Worm (Caenorhabditis elegans): Measurements from ENCODE around the gene T23B5.3.
"Not testable (repeated sequence)": the region's sequence is repeated elsewhere in the genome, so short reads cannot be mapped to it uniquely, and the experiment has no call there.

T23B5.3 gene

DNA sequence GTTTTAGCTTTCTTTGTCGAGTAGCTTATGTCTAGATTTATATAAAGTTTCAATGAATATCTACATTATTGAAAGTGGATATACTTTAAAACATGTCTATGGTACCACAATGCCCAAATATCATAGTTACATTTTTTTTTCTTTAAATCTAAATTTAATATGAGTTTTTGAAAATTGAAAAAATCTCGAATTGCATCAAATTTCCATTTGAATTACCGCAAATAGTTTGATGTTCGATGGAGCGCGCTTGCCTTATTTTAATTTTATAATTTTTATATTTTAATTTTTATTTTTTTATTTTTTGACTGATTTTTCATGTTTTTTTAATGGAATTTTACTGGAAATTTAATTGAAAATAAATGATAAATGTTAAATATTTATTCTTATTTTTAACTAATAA, 13.8 kb upstream of the T23B5.3 start, which contains the start of gene T23B5.4:
Gene T23B5.4 (plus strand): TSS at position 301 of the 400 bp plus-strand sequence.
- TF ChIP-seq pag-3 (tag; optimal IDR thresholded peaks at IDR 0.05; ENCODE audit: borderline replicate concordance, insufficient read depth) (no peak), sox-4 (tag; optimal IDR thresholded peaks at IDR 0.05) (no peak), ces-1 (GFP tag; optimal IDR thresholded peaks at IDR 0.05) (no peak), lin-39 (tag; optimal IDR thresholded peaks at IDR 0.05) (no peak), ceh-82 (tag; optimal IDR thresholded peaks at IDR 0.05) (no peak), xbp-1 (tag; optimal IDR thresholded peaks at IDR 0.05) (no peak), nhr-20 (tag; optimal IDR thresholded peaks at IDR 0.05) (no peak), mep-1 (tag; optimal IDR thresholded peaks at IDR 0.05) (no peak), unc-30 (tag; optimal IDR thresholded peaks at IDR 0.05) (no peak), elt-2 (tag; optimal IDR thresholded peaks at IDR 0.05) (no peak), efl-1 (optimal IDR thresholded peaks at IDR 0.05) (no peak), efl-1 (GFP tag; optimal IDR thresholded peaks at IDR 0.05 in 1 of 2) (no peak), fkh-4 (tag; optimal IDR thresholded peaks at IDR 0.05; ENCODE audit: borderline replicate concordance) (no peak), lin-15B (tag; optimal IDR thresholded peaks at IDR 0.05) (no peak), nhr-47 (tag; optimal IDR thresholded peaks at IDR 0.05) (no peak), nhr-84 (tag; optimal IDR thresholded peaks at IDR 0.05) (no peak), snu-23 (GFP tag; optimal IDR thresholded peaks at IDR 0.05) (no peak), ceh-8 (GFP tag; optimal IDR thresholded peaks at IDR 0.05) (no peak), nhr-11 (tag; optimal IDR thresholded peaks at IDR 0.05) (no peak), blmp-1 (tag; optimal IDR thresholded peaks at IDR 0.05) (no peak), efl-3 (GFP tag; optimal IDR thresholded peaks at IDR 0.05) (no peak)

DNA sequence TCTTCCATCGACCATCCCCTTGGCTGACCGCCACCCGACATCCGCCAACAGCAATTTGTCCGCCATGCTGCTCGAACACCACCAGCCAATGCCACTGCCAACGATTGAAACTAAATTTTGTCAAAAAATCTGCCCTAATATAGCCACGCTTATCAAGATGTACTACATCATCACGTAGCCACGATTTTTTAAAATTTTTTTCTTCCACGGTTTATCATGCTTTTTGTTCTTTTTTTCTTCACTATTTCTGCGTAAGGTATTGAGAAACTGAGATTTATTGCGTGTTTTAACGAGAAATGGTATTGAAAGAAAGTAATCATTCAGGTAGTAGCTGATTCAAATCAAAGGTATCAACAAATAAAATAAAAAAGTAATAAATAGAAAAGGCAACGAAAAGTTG, 11.3 kb upstream of the T23B5.3 start, which contains the start of gene T23B5.6:
Gene T23B5.6 (minus strand): TSS at position 101 of the 400 bp plus-strand sequence.
- TF ChIP-seq sox-4 (tag; optimal IDR thresholded peaks at IDR 0.05); nhr-19 (GFP tag; conservative IDR thresholded peaks at IDR 0.05); swsn-7 (tag; optimal IDR thresholded peaks at IDR 0.05): not testable (repeated sequence)

DNA sequence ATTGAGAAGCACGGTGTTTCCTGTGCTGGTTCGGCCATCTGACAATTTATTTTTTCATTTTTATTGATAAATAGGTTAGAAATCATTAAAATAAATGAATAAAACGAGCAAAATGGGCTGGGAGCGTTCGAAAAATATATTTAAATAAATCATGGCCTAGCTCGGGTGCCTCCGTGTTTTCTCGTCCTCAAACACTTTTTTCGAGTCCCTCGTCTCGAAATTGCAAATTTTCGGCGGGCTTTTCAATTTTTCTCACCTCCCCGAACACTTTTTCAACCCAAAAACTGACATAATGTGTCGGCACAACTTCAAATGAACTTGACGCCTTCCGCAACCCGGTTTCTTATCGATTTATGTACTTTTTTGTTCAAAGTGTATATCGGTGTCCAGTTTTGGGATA, 4.1 kb upstream of the T23B5.3 start, which contains the start of gene prmt-9:
Gene prmt-9 (minus strand): TSS at position 38 of the 400 bp plus-strand sequence.
- TF ChIP-seq lin-15B (tag; optimal IDR thresholded peaks at IDR 0.05): peak; percentile 6
- TF ChIP-seq unc-30 (tag; optimal IDR thresholded peaks at IDR 0.05): no peak
- TF ChIP-seq nhr-237 (tag; optimal IDR thresholded peaks at IDR 0.05): no peak
- TF ChIP-seq ces-1 (GFP tag; optimal IDR thresholded peaks at IDR 0.05): no peak
- TF ChIP-seq hpl-2 (GFP tag; optimal IDR thresholded peaks at IDR 0.05): no peak
- TF ChIP-seq ceh-8 (GFP tag; optimal IDR thresholded peaks at IDR 0.05): no peak
- TF ChIP-seq lin-35 (GFP tag; optimal IDR thresholded peaks at IDR 0.05): peak; percentile 66 to 76
- no peak for TF ChIP-seq fkh-4 (tag; optimal IDR thresholded peaks at IDR 0.05; ENCODE audit: borderline replicate concordance)
- no peak for TF ChIP-seq snpc-4 (tag; optimal IDR thresholded peaks at IDR 0.05)
- peak in 1 of 2 experiments; percentile 61 for TF ChIP-seq efl-1 (optimal IDR thresholded peaks at IDR 0.05)
- peak; percentile 75 to 94 for TF ChIP-seq efl-1 (GFP tag; optimal IDR thresholded peaks at IDR 0.05 in 1 of 2)
- TF ChIP-seq fkh-8 (tag; optimal IDR thresholded peaks at IDR 0.05): no peak
- no peak for TF ChIP-seq tbx-2 (tag; optimal IDR thresholded peaks at IDR 0.05)
- TF ChIP-seq dpl-1 (GFP tag; optimal IDR thresholded peaks at IDR 0.05): peak; percentile 20 to 77 (median 66)
- no peak for TF ChIP-seq jun-1 (tag; optimal IDR thresholded peaks at IDR 0.05)
- TF ChIP-seq mab-9 (GFP tag; IDR thresholded peaks at IDR 0.05): no peak
- peak in 1 of 2 experiments; percentile 38 for TF ChIP-seq lsy-2 (tag; optimal IDR thresholded peaks at IDR 0.05)
- no peak for TF ChIP-seq xbp-1 (tag; optimal IDR thresholded peaks at IDR 0.05)

DNA sequence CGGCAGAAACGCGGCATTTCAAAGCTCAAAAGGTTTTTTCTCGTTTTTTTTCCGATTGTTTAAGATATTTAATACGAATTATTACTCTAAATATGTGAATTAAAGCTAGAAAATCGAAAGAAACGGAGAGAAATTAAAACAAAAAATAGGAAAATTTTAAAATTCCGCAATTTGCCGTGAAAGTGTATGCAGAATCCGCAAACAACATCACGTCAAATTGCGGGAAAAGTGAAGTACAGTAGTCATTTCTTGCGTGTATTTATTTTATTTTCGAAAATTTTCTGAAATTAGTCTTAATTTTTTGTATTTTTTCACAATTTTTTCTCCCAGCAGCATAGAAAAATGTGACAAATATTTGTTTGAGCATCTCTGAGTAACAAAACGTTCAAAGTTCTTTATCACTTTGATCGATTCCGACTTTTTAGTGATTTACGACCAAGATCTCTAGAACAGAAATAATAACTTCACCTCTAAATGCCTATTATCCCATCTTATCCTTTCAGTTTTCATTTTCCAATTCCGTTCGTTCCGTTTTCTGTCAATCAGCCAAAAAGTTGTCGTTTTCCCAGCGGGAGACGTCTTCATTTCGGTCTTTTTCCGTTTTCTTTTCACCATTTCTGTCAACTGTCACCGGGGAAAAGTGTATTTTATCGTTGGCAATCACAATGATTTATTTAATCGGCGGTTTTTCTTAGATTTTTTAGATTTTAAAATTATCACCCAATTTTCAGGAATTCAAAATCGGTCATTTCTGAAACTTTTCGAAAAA, 3.5 kb upstream of the T23B5.3 start:
- TF ChIP-seq nhr-85 (tag): peak; percentile 57
- no peak for TF ChIP-seq unc-98 (GFP tag; IDR thresholded peaks at IDR 0.05)
- no peak for TF ChIP-seq lin-13 (GFP tag; optimal IDR thresholded peaks at IDR 0.05)
- TF ChIP-seq C04F5.9 (tag; optimal IDR thresholded peaks at IDR 0.05): no peak
- TF ChIP-seq nhr-237 (tag; optimal IDR thresholded peaks at IDR 0.05): no peak
- TF ChIP-seq elt-3 (tag; optimal IDR thresholded peaks at IDR 0.05): peak in 1 of 6 experiments; percentile 3
- TF ChIP-seq blmp-1 (tag; optimal IDR thresholded peaks at IDR 0.05): peak; percentile 91
- no peak for TF ChIP-seq ces-1 (GFP tag; optimal IDR thresholded peaks at IDR 0.05)
- no peak for TF ChIP-seq nhr-12 (tag; optimal IDR thresholded peaks at IDR 0.05)
- no peak for TF ChIP-seq ceh-8 (GFP tag; optimal IDR thresholded peaks at IDR 0.05)

Data from whole organism, L1 larva.